Fruit fly (Drosophila melanogaster) Kc167 (cell line): ENCODE measurements around the gene Pde6.

ENCODE experiments used
- Myc ChIP-seq: fragments of >200 bp; optimal IDR thresholded peaks from 2 replicates; lab custom pipeline; 2017; ENCODE audit warnings: missing external identifiers
- Sin3A ChIP-seq: fragments of >200 bp; optimal IDR thresholded peaks from 2 replicates; lab custom pipeline; 2018; ENCODE audit warnings: missing external identifiers
- h ChIP-seq: fragments of >200 bp; optimal IDR thresholded peaks from 3 replicates; lab custom pipeline; 2018; ENCODE audit warnings: missing external identifiers
- insv ChIP-seq: fragments of >200 bp; optimal IDR thresholded peaks from 3 replicates; lab custom pipeline; 2018; ENCODE audit warnings: missing external identifiers
- psq ChIP-seq: fragments of >200 bp; optimal IDR thresholded peaks from 2 replicates; lab custom pipeline; 2017; ENCODE audit warnings: missing external identifiers
- ttk ChIP-seq: sonication (Bioruptor generic); optimal IDR thresholded peaks from 2 replicates; lab custom pipeline; 2017; ENCODE audit warnings: missing external identifiers

The Pde6 gene

DNA sequence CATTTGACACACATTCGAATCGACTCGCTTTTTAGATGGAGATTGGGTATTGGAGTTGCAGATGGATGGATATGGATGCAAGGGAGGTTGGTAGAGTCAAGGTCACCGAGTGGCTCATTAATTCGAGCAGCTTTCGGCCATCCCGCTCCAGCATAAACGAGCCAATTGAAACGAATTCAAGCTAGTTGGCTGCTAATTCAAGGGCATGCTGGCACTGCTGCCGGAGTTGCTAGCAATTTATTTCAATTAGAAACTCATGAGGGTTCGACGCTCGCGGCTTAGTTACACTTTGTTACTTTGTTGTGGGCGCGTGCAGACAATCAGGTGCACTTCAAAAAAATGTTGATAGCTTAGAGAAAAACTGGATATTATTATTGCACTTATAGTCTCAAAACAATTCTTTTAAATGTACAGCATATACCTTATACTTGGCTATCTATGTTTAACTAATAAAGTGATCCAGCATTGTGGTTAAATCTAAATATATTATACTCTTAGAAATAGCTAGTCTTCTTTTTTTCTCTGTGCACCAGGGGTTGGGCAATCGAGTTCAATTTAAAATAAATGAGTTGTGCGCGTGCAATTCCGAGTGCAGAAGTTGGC, 65.7 kb downstream of the Pde6 start:
- TF ChIP-seq h (lab: Kevin White, UChicago) (no peak), psq (lab: Kevin White, UChicago) (no peak), ttk (lab: Kevin White, UChicago) (no peak), Sin3A (lab: Kevin White, UChicago) (no peak), Myc (no peak), insv (no peak)

DNA sequence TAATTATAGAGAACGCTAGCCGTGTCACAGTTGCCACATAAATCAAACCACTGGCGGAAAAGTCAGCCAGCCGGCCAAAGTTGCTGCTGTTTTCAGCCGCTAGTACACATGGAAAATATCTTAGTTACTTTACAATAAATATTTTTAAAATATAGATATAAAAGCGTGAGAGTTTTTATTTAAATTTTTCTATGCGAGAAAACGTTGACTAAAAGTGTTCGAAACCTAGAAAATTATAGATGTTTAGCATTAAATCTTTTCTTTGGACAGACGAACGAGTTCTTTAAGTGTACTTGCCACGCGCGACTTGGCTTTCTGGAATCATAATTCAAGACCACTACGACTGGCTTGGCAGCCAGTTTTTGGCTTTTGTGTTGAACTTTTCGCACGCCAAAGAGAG, 71.6 kb downstream of the Pde6 start:
- TF ChIP-seq psq (lab: Kevin White, UChicago), result no peak
- TF ChIP-seq h (lab: Kevin White, UChicago), result no peak
- no peak for TF ChIP-seq ttk (lab: Kevin White, UChicago)
- TF ChIP-seq Sin3A (lab: Kevin White, UChicago), result no peak
- no peak for TF ChIP-seq insv
- no peak for TF ChIP-seq Myc

DNA sequence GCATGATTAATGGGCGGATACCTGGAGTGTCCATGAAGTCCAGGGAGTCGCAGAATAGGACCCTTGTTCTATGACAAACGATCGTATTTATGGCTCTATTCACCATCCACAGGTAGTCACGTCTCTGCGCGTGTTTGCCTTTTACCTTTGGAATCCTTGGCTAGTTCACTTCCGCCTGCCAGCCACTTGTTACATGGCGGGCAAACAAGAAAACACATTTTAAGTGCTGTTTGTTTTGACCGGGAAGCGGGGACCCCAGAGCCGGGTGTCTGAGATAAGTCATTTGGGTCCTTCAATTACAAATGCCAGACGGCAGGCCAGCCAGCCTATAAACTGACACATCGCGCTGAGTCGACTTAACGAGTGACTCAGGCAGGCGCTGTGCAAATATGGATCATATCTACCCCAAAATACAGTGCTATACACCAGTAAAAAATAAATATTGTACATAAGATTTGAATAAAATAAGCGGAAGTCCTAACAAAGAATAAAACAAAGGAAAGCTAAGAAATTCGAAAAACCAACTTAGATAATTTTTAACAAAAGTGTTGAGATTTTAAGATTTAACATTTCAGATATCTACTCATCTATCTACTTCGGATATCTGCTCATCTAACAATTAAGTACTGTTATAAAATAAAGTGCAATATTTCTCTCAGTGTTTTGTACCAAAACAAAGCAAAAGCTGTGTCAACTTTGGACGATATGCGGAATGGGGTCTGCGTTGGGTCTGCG, 73.4 kb downstream of the Pde6 start:
- no peak for TF ChIP-seq h (lab: Kevin White, UChicago)
- no peak for TF ChIP-seq insv
- TF ChIP-seq Myc, result no peak
- no peak for TF ChIP-seq psq (lab: Kevin White, UChicago)
- no peak for TF ChIP-seq Sin3A (lab: Kevin White, UChicago)
- no peak for TF ChIP-seq ttk (lab: Kevin White, UChicago)

DNA sequence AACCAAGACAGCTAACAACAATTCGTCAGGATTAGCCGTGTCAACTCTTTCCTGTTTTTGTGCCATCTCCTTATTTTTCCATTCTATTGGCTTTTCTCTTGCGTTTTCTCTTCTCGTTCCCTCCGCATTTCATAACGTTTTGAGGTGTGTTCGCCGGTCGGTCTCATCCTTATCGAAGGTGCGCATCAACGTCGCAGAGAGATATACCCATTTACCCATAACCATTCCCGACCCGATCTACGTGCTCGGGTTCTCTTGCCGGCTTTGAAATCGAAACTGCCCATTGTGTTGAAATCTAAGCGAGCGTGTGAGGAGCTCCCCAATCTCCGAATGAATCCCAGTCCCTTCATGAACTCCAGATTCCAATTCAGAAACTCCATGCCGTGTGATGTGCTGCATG, 75.1 kb downstream of the Pde6 start:
- TF ChIP-seq h (lab: Kevin White, UChicago) (no peak), Myc (no peak), Sin3A (lab: Kevin White, UChicago) (no peak), insv (no peak), ttk (lab: Kevin White, UChicago) (no peak), psq (lab: Kevin White, UChicago) (no peak)

DNA sequence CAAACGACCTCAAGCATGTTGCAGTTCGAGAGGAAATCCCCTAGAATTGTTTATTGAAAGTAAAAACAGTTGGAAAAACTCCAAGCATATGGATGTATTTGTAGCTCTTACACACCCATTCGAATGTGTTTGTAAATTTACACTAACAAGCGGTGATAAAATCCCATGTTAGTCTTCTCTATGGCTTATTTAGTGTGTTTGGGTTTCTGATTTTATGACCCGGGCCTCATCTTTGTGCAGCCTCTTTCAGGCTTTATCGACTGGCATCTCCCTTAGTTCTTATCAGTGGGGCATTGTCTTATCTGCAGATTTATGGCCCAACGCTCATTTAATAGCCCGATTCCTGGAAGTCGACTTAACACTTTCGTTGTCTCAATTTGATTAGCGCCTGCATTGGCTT, 76.1 kb downstream of the Pde6 start:
- no peak for TF ChIP-seq Myc
- TF ChIP-seq ttk (lab: Kevin White, UChicago), result no peak
- TF ChIP-seq psq (lab: Kevin White, UChicago), result no peak
- TF ChIP-seq insv, result no peak
- no peak for TF ChIP-seq h (lab: Kevin White, UChicago)
- no peak for TF ChIP-seq Sin3A (lab: Kevin White, UChicago)

DNA sequence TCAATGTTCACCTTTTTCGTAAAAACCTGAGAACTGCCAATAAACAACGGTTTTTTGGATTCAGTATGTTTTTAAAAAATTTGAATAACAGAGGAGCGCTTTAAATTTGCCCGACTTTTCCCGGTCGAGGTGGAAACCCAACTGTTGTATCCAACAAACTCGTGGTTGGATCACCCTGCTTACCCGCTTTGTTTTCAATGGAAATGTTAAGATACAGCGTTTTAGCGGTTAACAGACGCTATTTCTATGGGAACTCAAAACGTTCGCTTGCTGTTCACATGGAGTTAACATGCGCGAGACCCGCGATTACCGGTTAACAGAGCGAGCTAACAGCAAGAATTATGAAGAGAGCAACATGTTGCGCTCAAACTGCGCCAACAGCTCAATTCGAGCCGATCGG, 76.5 kb downstream of the Pde6 start, which contains the start of gene cv-c:
cv-c (minus strand) TSS at position 145 of the 400 bp plus-strand sequence.
- TF ChIP-seq psq (lab: Kevin White, UChicago) (no peak), insv (peak; percentile 48), Sin3A (lab: Kevin White, UChicago) (no peak), ttk (lab: Kevin White, UChicago) (no peak), h (lab: Kevin White, UChicago) (no peak), Myc (no peak)

DNA sequence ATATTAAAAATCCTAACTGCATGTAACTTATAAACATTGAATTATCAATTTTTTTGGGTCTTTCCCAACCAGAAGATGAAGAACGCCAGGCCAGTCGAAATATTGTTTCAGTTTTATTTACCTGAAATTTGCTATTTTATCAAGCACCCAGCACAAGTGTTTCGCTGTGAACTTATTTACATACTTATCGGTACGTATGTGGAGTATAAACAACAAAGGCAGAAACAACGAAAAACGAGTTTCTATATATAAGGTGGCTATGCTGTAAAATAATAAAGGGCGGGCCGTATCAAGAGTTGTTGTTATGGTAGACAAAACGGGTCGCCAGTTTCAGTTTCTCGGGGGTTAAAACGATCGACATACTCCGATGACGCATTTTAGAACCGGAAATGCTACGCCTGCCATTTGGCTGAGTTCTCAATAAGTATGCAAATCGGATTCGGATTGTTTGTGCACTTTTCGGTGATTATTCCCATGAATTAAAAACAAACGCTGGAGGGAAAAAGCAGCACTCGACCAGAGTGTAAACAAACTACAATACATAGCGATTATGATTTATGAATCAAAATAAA, 78.4 kb downstream of the Pde6 start:
- TF ChIP-seq psq (lab: Kevin White, UChicago) (no peak), ttk (lab: Kevin White, UChicago) (no peak), Sin3A (lab: Kevin White, UChicago) (no peak), h (lab: Kevin White, UChicago) (no peak), insv (no peak), Myc (no peak)

DNA sequence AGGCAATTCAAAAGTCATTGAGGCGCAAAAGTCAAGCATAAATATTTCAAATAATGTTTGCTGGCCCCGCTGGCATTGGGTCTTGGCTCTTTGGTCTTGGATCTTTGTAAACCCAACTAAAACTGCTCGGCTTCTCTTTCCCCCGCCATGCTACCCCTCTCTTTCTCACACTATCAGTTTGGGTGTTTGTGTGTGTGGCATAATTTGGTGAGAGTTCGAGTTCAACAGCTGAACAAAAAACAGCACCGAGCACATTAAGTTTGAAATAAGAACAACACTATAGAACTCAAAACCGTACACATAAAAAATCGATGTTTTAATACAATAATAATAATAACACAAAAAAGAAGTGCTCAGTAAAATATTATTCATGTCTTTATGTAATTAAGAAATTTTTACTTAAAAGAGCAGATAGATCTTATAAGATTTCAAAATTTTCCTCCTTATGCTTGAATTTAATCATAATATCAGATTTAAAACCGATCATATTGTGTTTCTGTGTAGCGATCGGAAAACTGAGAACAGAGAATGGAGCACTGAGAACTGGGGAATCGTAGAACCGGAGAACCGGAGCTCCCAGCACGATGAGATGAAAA, 79.6 kb downstream of the Pde6 start:
- no peak for TF ChIP-seq insv
- no peak for TF ChIP-seq h (lab: Kevin White, UChicago)
- no peak for TF ChIP-seq psq (lab: Kevin White, UChicago)
- TF ChIP-seq ttk (lab: Kevin White, UChicago), result no peak
- no peak for TF ChIP-seq Sin3A (lab: Kevin White, UChicago)
- no peak for TF ChIP-seq Myc

DNA sequence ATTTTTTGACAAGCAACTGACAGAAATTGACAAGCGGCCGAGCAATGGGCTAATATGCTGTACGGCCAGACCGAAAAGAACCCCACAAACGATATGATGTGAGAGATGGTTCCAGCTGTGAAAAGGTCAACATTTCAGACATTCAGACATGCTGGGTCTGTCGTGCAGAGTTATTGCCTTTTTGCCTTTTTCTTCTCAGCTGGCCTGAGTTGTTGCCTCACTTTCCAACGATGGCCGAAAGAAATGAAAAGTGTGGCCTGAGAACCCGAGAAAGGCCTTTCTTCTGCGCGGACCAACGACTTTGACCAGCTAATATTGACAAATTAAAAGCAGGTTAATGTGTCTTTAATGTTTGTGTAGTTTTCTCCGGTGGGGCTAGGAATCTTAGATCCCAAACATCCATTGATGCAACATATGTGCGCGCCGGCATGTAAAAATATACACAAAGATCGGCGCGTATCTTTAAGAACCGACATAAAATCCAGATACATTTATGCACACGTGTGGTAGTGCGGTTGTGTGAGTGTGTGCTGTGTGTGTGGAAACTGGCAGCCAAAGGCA, 80.1 kb downstream of the Pde6 start:
- TF ChIP-seq Myc (no peak), insv (no peak), h (lab: Kevin White, UChicago) (no peak), psq (lab: Kevin White, UChicago) (no peak), ttk (lab: Kevin White, UChicago) (no peak), Sin3A (lab: Kevin White, UChicago) (no peak)

DNA sequence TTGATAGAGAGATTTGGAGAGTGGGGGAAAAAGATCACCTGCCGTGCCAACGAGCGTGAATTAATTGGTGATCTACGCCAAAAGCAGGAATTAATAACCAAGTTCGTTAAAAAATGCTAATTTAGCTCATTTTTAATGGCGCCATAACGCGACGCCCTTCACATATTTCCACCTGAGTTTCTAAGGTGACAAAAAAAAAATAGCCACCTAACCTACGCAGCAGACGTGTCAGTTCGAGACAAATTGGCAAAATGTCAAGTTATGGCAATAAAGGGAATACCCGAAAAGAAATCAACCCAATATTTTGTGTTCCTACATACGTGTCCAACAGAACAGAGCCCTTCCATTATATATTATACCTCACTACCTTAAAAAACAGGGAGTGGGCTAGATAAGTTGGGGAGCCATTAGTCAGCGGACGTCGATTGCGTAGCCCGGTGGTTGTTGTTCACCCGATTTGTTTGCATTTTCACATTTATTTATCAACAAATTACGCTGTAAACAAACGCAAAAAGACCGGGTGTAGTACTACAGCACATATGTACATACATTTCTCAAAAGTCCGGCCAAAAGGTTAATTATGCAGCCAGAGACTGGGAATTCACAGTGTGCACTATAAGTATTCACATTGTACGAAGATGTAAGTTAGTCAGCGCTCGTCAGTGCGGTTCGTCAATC, 80.9 kb downstream of the Pde6 start:
- TF ChIP-seq h (lab: Kevin White, UChicago), result no peak
- no peak for TF ChIP-seq Sin3A (lab: Kevin White, UChicago)
- TF ChIP-seq Myc, result no peak
- no peak for TF ChIP-seq insv
- TF ChIP-seq psq (lab: Kevin White, UChicago), result no peak
- no peak for TF ChIP-seq ttk (lab: Kevin White, UChicago)

DNA sequence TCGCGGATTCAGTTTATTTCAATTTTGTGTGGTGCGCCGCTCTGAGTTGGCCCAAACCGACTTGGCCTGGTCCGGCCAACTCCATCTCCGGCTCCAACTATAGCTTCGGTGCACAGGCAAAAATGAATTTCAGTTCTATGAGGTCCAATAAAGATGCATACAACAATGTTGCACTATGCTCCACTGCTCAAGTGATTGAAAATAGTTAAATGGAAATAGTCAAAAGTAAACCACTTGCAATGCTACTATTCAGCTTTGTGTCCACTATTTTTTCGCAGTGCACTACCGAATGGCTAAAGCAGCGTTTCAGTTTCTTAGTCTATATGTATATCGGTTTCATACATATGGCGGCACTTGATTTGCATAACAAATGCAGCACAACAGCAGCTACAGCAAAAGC, 81.8 kb downstream of the Pde6 start:
- TF ChIP-seq Myc (no peak), psq (lab: Kevin White, UChicago) (no peak), ttk (lab: Kevin White, UChicago) (no peak), Sin3A (lab: Kevin White, UChicago) (no peak), h (lab: Kevin White, UChicago) (no peak), insv (no peak)
